Worm (Caenorhabditis elegans): ENCODE measurements around the gene cest-16.

DNA sequence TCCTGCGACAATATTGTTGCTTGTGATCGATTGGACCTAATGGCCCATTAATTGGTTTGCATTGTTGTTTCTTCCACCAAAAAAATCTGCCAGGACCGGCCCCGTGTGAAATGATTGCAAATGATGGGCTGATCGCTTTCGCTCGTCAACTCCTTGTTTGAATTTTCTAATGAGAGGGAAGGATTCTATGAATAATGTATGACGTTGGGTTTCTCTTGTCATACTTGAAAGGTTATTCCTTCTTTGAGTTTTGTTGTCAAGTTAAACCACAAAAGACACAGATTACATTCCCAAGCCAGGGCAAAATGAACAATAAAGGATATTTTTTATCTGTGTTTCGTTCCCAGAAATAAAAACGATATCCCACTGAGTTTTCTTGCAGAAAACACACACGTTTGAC is 23.0 kb upstream of the cest-16 start:
- TF ChIP-seq nhr-67 (tag; optimal IDR thresholded peaks at IDR 0.05) (no peak), aly-2 (tag; optimal IDR thresholded peaks at IDR 0.05) (no peak), ztf-11 (tag; optimal IDR thresholded peaks at IDR 0.05) (no peak), nhr-77 (tag; optimal IDR thresholded peaks at IDR 0.05) (no peak)
